Fruit fly (Drosophila melanogaster) whole organism, embryonic: ENCODE results near the gene Ras85D.
A peak's percentile ranks its signal among the peaks of the same experiment; 100 is the strongest.

Experiments
- ATbp ChIP-seq: fragments of 200-800 bp; sonication (Bioruptor generic); optimal IDR thresholded peaks from 2 replicates; lab custom pipeline; 2017; ENCODE audit warnings: missing biosample characterization, mild to moderate bottlenecking, missing genetic modification characterization, missing genetic modification reagents
- Atf-2 ChIP-seq: fragments of 200-800 bp; sonication (Bioruptor generic); optimal IDR thresholded peaks from 2 replicates; lab custom pipeline; 2016; ENCODE audit warnings: missing biosample characterization, missing genetic modification characterization
- CG11093 ChIP-seq: fragments of 200-800 bp; sonication (Bioruptor generic); IDR thresholded peaks from 3 replicates; pipeline ENCODE4 v1.3.6; 2022; ENCODE audit warnings: missing biosample characterization, missing genetic modification characterization
- CG11695 ChIP-seq: fragments of 200-800 bp; sonication (Bioruptor generic); IDR thresholded peaks from 3 replicates; pipeline ENCODE4 v1.3.6; 2022; ENCODE audit warnings: missing biosample characterization, missing genetic modification characterization
- CG14965 ChIP-seq: fragments of 200-800 bp; sonication (Bioruptor generic); optimal IDR thresholded peaks from 2 replicates; lab custom pipeline; 2016; ENCODE audit warnings: missing biosample characterization, missing genetic modification characterization, borderline replicate concordance
- CG1529 ChIP-seq: fragments of 200-800 bp; sonication (Bioruptor generic); optimal IDR thresholded peaks from 3 replicates; lab custom pipeline; 2018; ENCODE audit warnings: missing biosample characterization, missing genetic modification characterization
- CG2120 ChIP-seq: fragments of 200-800 bp; sonication (Bioruptor generic); optimal IDR thresholded peaks from 3 replicates; lab custom pipeline; 2016; ENCODE audit warnings: missing biosample characterization, missing genetic modification characterization
- CG31365 ChIP-seq: fragments of 200-800 bp; sonication (Bioruptor generic); optimal IDR thresholded peaks from 2 replicates; lab custom pipeline; 2018; ENCODE audit warnings: missing biosample characterization, mild to moderate bottlenecking, missing genetic modification characterization
- CG33557 ChIP-seq: fragments of 200-800 bp; sonication (Bioruptor generic); optimal IDR thresholded peaks from 2 replicates; lab custom pipeline; 2019; ENCODE audit warnings: missing biosample characterization, mild to moderate bottlenecking, missing genetic modification characterization, moderate library complexity
- CG3995 ChIP-seq: fragments of 200-800 bp; sonication (Bioruptor generic); optimal IDR thresholded peaks from 3 replicates; lab custom pipeline; 2016; ENCODE audit warnings: missing biosample characterization, missing genetic modification characterization
- CG4854 ChIP-seq: fragments of 200-800 bp; sonication (Bioruptor generic); optimal IDR thresholded peaks from 2 replicates; lab custom pipeline; 2016; ENCODE audit warnings: missing biosample characterization, missing genetic modification characterization, inconsistent platforms
- CG6689 ChIP-seq: fragments of 200-800 bp; sonication (Bioruptor generic); IDR thresholded peaks from 2 replicates; pipeline ENCODE4 v1.3.6; 2022; ENCODE audit warnings: missing biosample characterization, missing genetic modification characterization
- CG7839 ChIP-seq: fragments of 200-800 bp; sonication (Bioruptor generic); optimal IDR thresholded peaks from 3 replicates; lab custom pipeline; 2018; ENCODE audit warnings: missing biosample characterization, mild to moderate bottlenecking, missing genetic modification characterization, moderate library complexity
- CG9876 ChIP-seq: fragments of 200-800 bp; sonication (Bioruptor generic); optimal IDR thresholded peaks from 2 replicates; lab custom pipeline; 2016; ENCODE audit warnings: missing biosample characterization, missing genetic modification characterization
- CkIIα-i1 ChIP-seq: fragments of 200-800 bp; sonication (Bioruptor generic); IDR thresholded peaks from 2 replicates; pipeline ENCODE4 v1.3.6; 2022; ENCODE audit warnings: missing biosample characterization, missing genetic modification characterization
- Deaf1 ChIP-seq: fragments of 200-800 bp; optimal IDR thresholded peaks from 3 replicates; lab custom pipeline; 2019; ENCODE audit warnings: missing biosample characterization, mild to moderate bottlenecking, missing genetic modification characterization, moderate library complexity
- Dll ChIP-seq: fragments of 200-800 bp; sonication (Bioruptor generic); IDR thresholded peaks from 4 replicates; pipeline ENCODE4 v1.3.6; 2022; ENCODE audit warnings: missing biosample characterization, missing genetic modification characterization; ENCODE audit not compliant: partially characterized antibody
- HLH54F ChIP-seq: fragments of 200-800 bp; sonication (Bioruptor generic); optimal IDR thresholded peaks from 3 replicates; lab custom pipeline; 2016; ENCODE audit warnings: missing biosample characterization, missing genetic modification characterization
- Hmx ChIP-seq: fragments of 200-800 bp; sonication (Bioruptor generic); optimal IDR thresholded peaks from 2 replicates; lab custom pipeline; 2016; ENCODE audit warnings: missing biosample characterization, missing genetic modification characterization
- Hr51 ChIP-seq, 2 experiments: fragments of 200-800 bp; sonication (Bioruptor generic); optimal IDR thresholded peaks; 2 replicates in 1 of 2; 3 replicates in 1 of 2; lab custom pipeline; 2016 to 2018; ENCODE audit warnings: missing biosample characterization in 2 of 2, missing genetic modification characterization in 2 of 2, mild to moderate bottlenecking in 1 of 2, moderate library complexity in 1 of 2
- Hr78 ChIP-seq, 2 experiments: fragments of 200-800 bp in 1 of 2; fragments of >200 bp in 1 of 2; sonication (Bioruptor generic) in 1 of 2; optimal IDR thresholded peaks; 2 replicates each; lab custom pipeline; 2017 to 2019; ENCODE audit warnings: missing biosample characterization in 2 of 2, missing genetic modification characterization in 2 of 2, mild to moderate bottlenecking in 1 of 2, moderate library complexity in 1 of 2
- Sry-δ ChIP-seq: fragments of 200-800 bp; sonication (Bioruptor generic); optimal IDR thresholded peaks from 2 replicates; lab custom pipeline; 2016; ENCODE audit warnings: missing biosample characterization, missing genetic modification characterization
- Ssrp ChIP-seq: fragments of 200-800 bp; sonication (Bioruptor generic); optimal IDR thresholded peaks from 2 replicates; lab custom pipeline; 2018; ENCODE audit warnings: missing biosample characterization, mild to moderate bottlenecking, missing genetic modification characterization, moderate library complexity
- Tbp ChIP-seq: fragments of >200 bp; optimal IDR thresholded peaks from 2 replicates; lab custom pipeline; 2018; ENCODE audit warnings: missing biosample characterization, missing genetic modification characterization
- Xrp1 ChIP-seq: fragments of 200-800 bp; sonication (Bioruptor generic); IDR thresholded peaks from 2 replicates; pipeline ENCODE4 v1.3.6; 2022; ENCODE audit warnings: missing biosample characterization, missing genetic modification characterization
- abd-A ChIP-seq: fragments of 200-800 bp; sonication (Bioruptor generic); optimal IDR thresholded peaks from 3 replicates; lab custom pipeline; 2019; ENCODE audit warnings: missing biosample characterization, mild to moderate bottlenecking, missing genetic modification characterization, moderate library complexity
- cato ChIP-seq: fragments of 200-800 bp; sonication (Bioruptor generic); optimal IDR thresholded peaks from 2 replicates; lab custom pipeline; 2016; ENCODE audit warnings: missing biosample characterization, missing genetic modification characterization, borderline replicate concordance
- cg ChIP-seq: fragments of 200-800 bp; sonication (Bioruptor generic); optimal IDR thresholded peaks from 3 replicates; lab custom pipeline; 2019; ENCODE audit warnings: missing biosample characterization, mild to moderate bottlenecking, missing genetic modification characterization, moderate library complexity
- crc ChIP-seq: fragments of 200-800 bp; sonication (Bioruptor generic); optimal IDR thresholded peaks from 2 replicates; lab custom pipeline; 2016; ENCODE audit warnings: missing biosample characterization, missing genetic modification characterization
- cwo ChIP-seq: fragments of 200-800 bp; sonication (Bioruptor generic); optimal IDR thresholded peaks from 3 replicates; lab custom pipeline; 2017; ENCODE audit warnings: missing biosample characterization, missing genetic modification characterization, mild to moderate bottlenecking, moderate library complexity, missing genetic modification reagents
- dan ChIP-seq: fragments of 200-800 bp; sonication (Bioruptor generic); IDR thresholded peaks from 2 replicates; pipeline ENCODE4 v1.3.6; 2022; ENCODE audit warnings: missing biosample characterization, missing genetic modification characterization
- esg ChIP-seq: fragments of 200-800 bp; sonication (Bioruptor generic); conservative IDR thresholded peaks from 2 replicates; pipeline ENCODE4 v1.3.6; 2022; ENCODE audit warnings: missing biosample characterization, missing genetic modification characterization
- exex ChIP-seq: fragments of 200-800 bp; sonication (Bioruptor generic); optimal IDR thresholded peaks from 4 replicates; lab custom pipeline; 2018; ENCODE audit warnings: missing biosample characterization, mild to moderate bottlenecking, missing genetic modification characterization, moderate library complexity
- gro ChIP-seq: fragments of 200-800 bp; sonication (Bioruptor generic); optimal IDR thresholded peaks from 2 replicates; lab custom pipeline; 2016; ENCODE audit warnings: missing biosample characterization, missing genetic modification characterization
- hb ChIP-seq: fragments of 200-800 bp; sonication (Bioruptor generic); IDR thresholded peaks from 3 replicates; pipeline ENCODE4 v1.3.6; 2022; ENCODE audit warnings: missing biosample characterization, missing genetic modification characterization; ENCODE audit not compliant: partially characterized antibody
- insv ChIP-seq, 2 experiments: fragments of 200-800 bp; sonication (Bioruptor generic); optimal IDR thresholded peaks; 3 replicates each; lab custom pipeline; 2016 to 2018; ENCODE audit warnings: missing biosample characterization in 2 of 2, missing genetic modification characterization in 2 of 2
- mirr ChIP-seq: fragments of 200-800 bp; sonication (Bioruptor generic); optimal IDR thresholded peaks from 3 replicates; lab custom pipeline; 2018; ENCODE audit warnings: missing biosample characterization, mild to moderate bottlenecking, missing genetic modification characterization
- pho ChIP-seq: fragments of 200-800 bp; sonication (Bioruptor generic); optimal IDR thresholded peaks from 2 replicates; lab custom pipeline; 2016; ENCODE audit warnings: missing biosample characterization, missing genetic modification characterization
- rib ChIP-seq: fragments of 200-800 bp; sonication (Bioruptor generic); IDR thresholded peaks from 2 replicates; pipeline ENCODE4 v1.3.6; 2022; ENCODE audit warnings: missing biosample characterization, missing genetic modification characterization
- schlank ChIP-seq: fragments of 200-800 bp; sonication (Bioruptor generic); optimal IDR thresholded peaks from 2 replicates; lab custom pipeline; 2018; ENCODE audit warnings: missing biosample characterization, mild to moderate bottlenecking, missing genetic modification characterization
- sd ChIP-seq: fragments of 200-800 bp; sonication (Bioruptor generic); optimal IDR thresholded peaks from 3 replicates; lab custom pipeline; 2018; ENCODE audit warnings: missing biosample characterization, mild to moderate bottlenecking, missing genetic modification characterization, moderate library complexity

Ras85D gene

DNA sequence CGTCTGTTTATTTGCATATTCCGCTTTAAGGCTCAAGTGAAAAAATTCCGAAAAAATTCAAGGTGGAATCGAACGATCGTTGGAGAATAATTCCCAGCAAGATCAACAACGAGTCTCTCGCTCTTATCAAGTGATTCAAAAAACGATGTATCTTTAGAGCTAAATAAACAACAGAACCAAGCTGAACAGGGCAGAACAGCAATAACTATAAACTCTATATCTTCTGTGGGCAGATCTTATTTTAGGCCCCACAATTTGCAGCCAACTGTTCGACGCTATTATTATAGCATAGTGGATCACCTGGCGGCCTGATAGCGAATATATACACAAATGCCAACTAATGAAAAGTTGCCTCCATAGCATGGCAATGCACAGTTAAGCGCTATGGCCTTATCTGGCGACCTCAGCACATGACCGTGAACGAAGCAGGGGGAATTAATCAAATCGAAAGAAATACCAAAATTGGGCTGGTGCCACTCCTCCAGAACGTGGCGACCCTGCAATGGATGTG lies 16.6 kb upstream of the Ras85D start (continued):
- TF ChIP-seq CG3995 (GFP tag; lab: Kevin White, UChicago) (no peak), CG4854 (GFP tag; lab: Kevin White, UChicago) (no peak), schlank (tag; lab: Kevin White, UChicago) (peak; percentile 19), gro (GFP tag; lab: Kevin White, UChicago) (no peak), CG6689 (GFP tag; lab: Robert Waterston, UW) (no peak), esg (GFP tag; lab: Robert Waterston, UW) (no peak), Xrp1 (GFP tag; lab: Robert Waterston, UW) (no peak), CG11695 (GFP tag; lab: Robert Waterston, UW) (no peak), CG14965 (GFP tag; lab: Kevin White, UChicago) (no peak), crc (GFP tag; lab: Kevin White, UChicago) (no peak), Ssrp (tag; lab: Kevin White, UChicago) (no peak), hb (GFP tag; lab: Robert Waterston, UW) (no peak), pho (GFP tag; lab: Kevin White, UChicago) (peak; percentile 15), mirr (peak; percentile 80), insv (GFP tag; optimal IDR thresholded peaks at IDR 0.05; lab: Kevin White, UChicago) (no peak), cwo (GFP tag; lab: Kevin White, UChicago) (peak; percentile 73), CG11093 (no peak), HLH54F (GFP tag; lab: Kevin White, UChicago) (peak; percentile 21), Sry-δ (GFP tag; lab: Kevin White, UChicago) (no peak), cato (no peak), Atf-2 (GFP tag; lab: Kevin White, UChicago) (no peak), cg (no peak), sd (tag; lab: Kevin White, UChicago) (peak; percentile 69), rib (no peak), Hmx (no peak), Deaf1 (tag; lab: Kevin White, UChicago) (peak; percentile 7), Hr78 (GFP tag; optimal IDR thresholded peaks at IDR 0.05; lab: Kevin White, UChicago) (peak in 1 of 2 experiments; percentile 67), ATbp (GFP tag; lab: Kevin White, UChicago) (no peak), Tbp (GFP tag; lab: Kevin White, UChicago) (no peak), CG33557 (no peak), CG31365 (no peak), Hr51 (GFP tag; optimal IDR thresholded peaks at IDR 0.05; lab: Kevin White, UChicago) (no peak), CkIIα-i1 (no peak), Dll (GFP tag; lab: Robert Waterston, UW) (no peak), abd-A (tag; lab: Kevin White, UChicago) (peak; percentile 33), CG9876 (GFP tag; lab: Kevin White, UChicago) (no peak), CG1529 (GFP tag; lab: Kevin White, UChicago) (no peak), exex (tag; lab: Kevin White, UChicago) (peak; percentile 72), CG2120 (GFP tag; lab: Kevin White, UChicago) (peak; percentile 51), dan (GFP tag; lab: Robert Waterston, UW) (no peak), CG7839 (tag; lab: Kevin White, UChicago) (no peak)
